Worm (Caenorhabditis elegans) whole organism, L4 larva: Measurements from ENCODE around the gene eco-1.

Experiments
- dpl-1 ChIP-seq: fragments of 150-350 bp; optimal IDR thresholded peaks from 2 replicates; lab custom pipeline; 2014; ENCODE audit warnings: missing biosample characterization, missing genetic modification reagents, missing genetic modification characterization
- nhr-6 ChIP-seq: fragments of 150-350 bp; optimal IDR thresholded peaks from 2 replicates; lab custom pipeline; 2014; ENCODE audit warnings: missing biosample characterization, missing genetic modification characterization
- snpc-4 ChIP-seq: fragments of 150-350 bp; optimal IDR thresholded peaks from 2 replicates; lab custom pipeline; 2014; ENCODE audit warnings: missing biosample characterization, missing genetic modification characterization

DNA sequence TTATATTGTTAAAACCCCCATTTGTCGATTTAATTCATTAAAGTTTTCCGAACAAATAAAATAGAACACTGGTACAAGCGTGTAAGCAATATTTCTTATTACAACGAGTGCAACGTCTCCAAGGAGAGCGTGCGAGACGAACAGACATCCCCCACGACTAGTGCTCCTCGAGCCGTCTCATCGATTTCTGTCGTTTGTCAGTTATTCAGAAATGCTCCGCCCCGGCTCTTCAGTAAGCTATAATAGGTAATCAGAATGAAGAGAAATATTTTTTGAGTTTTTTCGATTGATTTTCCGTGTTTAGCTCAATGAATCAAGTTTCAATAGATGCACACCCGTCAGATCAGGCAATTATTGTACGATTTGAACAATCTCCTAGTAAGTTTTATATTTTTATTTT is 20.2 kb downstream of the eco-1 start, which contains the start of gene kap-1:
- TF ChIP-seq nhr-6 (tag; lab: Kevin White, UChicago), result no peak
- TF ChIP-seq dpl-1, result no peak
- TF ChIP-seq snpc-4 (tag; lab: Kevin White, UChicago), result no peak
